Fruit fly (Drosophila melanogaster) whole organism, embryonic: ENCODE results near the gene CG15414.

Source experiments
- BEAF-32 ChIP-seq: fragments of 200-800 bp; sonication (Bioruptor generic); optimal IDR thresholded peaks from 3 replicates; lab custom pipeline; 2017; ENCODE audit warnings: missing biosample characterization, missing genetic modification characterization, mild to moderate bottlenecking, moderate library complexity, missing genetic modification reagents
- CG12744 ChIP-seq: fragments of 200-800 bp; sonication (Bioruptor generic); optimal IDR thresholded peaks from 2 replicates; lab custom pipeline; 2016; ENCODE audit warnings: missing biosample characterization, missing genetic modification characterization
- CG1602 ChIP-seq: fragments of 200-800 bp; sonication (Bioruptor generic); optimal IDR thresholded peaks from 3 replicates; lab custom pipeline; 2016; ENCODE audit warnings: missing biosample characterization, missing genetic modification characterization
- CG2875 ChIP-seq: fragments of 200-800 bp; sonication (Bioruptor generic); optimal IDR thresholded peaks from 2 replicates; lab custom pipeline; 2017; ENCODE audit warnings: missing biosample characterization, mild to moderate bottlenecking, missing genetic modification characterization, missing genetic modification reagents
- CG6254 ChIP-seq: fragments of 200-800 bp; sonication (Bioruptor generic); optimal IDR thresholded peaks from 3 replicates; lab custom pipeline; 2017; ENCODE audit warnings: mild to moderate bottlenecking, missing biosample characterization, missing genetic modification reagents, missing genetic modification characterization
- Ets97D ChIP-seq: fragments of 200-800 bp; sonication (Bioruptor generic); optimal IDR thresholded peaks from 3 replicates; lab custom pipeline; 2016; ENCODE audit warnings: missing biosample characterization, missing genetic modification characterization
- HmgD ChIP-seq: fragments of 200-800 bp; sonication (Bioruptor generic); optimal IDR thresholded peaks from 3 replicates; lab custom pipeline; 2016; ENCODE audit warnings: missing biosample characterization, missing genetic modification characterization
- salm ChIP-seq: fragments of 200-800 bp; sonication (Bioruptor generic); optimal IDR thresholded peaks from 2 replicates; lab custom pipeline; 2018; ENCODE audit warnings: missing biosample characterization, mild to moderate bottlenecking, missing genetic modification characterization
- z ChIP-seq: fragments of 200-800 bp; sonication (Bioruptor generic); IDR thresholded peaks from 3 replicates; pipeline ENCODE4 v1.3.6; 2022; ENCODE audit warnings: missing biosample characterization, missing genetic modification characterization

DNA sequence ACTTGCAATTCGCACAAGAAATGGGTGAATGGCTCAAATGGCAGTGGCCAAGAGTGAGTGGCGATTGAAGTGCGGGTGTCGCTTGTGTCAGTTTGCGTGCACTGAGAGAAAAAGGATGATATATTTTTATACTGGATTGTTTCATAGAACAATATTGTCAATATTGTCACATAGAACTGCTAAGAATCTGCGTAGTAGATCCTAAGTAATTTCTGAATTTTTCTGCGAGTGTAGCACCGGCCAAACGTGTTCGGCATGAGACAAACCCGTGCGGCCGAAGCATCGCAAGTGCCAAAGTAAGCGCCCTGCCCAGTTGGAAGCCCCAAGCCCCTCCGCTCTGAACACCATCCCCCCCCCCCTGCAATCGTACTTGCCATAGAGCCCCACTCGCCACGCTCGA is 50.5 kb downstream of the CG15414 start:
- peak; percentile 25 for TF ChIP-seq salm (tag; lab: Kevin White, UChicago)
- no peak for TF ChIP-seq BEAF-32 (GFP tag; lab: Kevin White, UChicago)
- TF ChIP-seq CG1602 (GFP tag; lab: Kevin White, UChicago): peak; percentile 44
- TF ChIP-seq CG12744 (GFP tag; lab: Kevin White, UChicago): no peak
- no peak for TF ChIP-seq Ets97D (GFP tag; lab: Kevin White, UChicago)
- TF ChIP-seq CG2875: peak; percentile 54
- no peak for TF ChIP-seq HmgD
- TF ChIP-seq z: no peak
- peak; percentile 65 for TF ChIP-seq CG6254 (GFP tag; lab: Kevin White, UChicago)
